Fruit fly (Drosophila melanogaster) whole organism, adult: Measurements from ENCODE around the gene CG31897.

ENCODE experiments used
- CG11617 ChIP-seq: fragments of 200-800 bp; sonication (Bioruptor generic); optimal IDR thresholded peaks from 2 replicates; lab custom pipeline; 2017; ENCODE audit warnings: mild to moderate bottlenecking, missing biosample characterization, missing genetic modification reagents, missing genetic modification characterization
- CG12768 ChIP-seq: fragments of 200-800 bp; sonication (Bioruptor generic); optimal IDR thresholded peaks from 2 replicates; lab custom pipeline; 2017; ENCODE audit warnings: missing biosample characterization, missing genetic modification characterization, mild to moderate bottlenecking, moderate library complexity, missing genetic modification reagents
- CG14711 ChIP-seq: fragments of 200-800 bp; sonication (Bioruptor generic); optimal IDR thresholded peaks from 2 replicates; lab custom pipeline; 2018; ENCODE audit warnings: missing biosample characterization, mild to moderate bottlenecking, missing genetic modification characterization, moderate library complexity
- CG1620 ChIP-seq: fragments of 200-800 bp; sonication (Bioruptor generic); optimal IDR thresholded peaks from 2 replicates; lab custom pipeline; 2016; ENCODE audit warnings: missing biosample characterization, missing genetic modification characterization
- CG33017 ChIP-seq: fragments of 200-800 bp; sonication (Bioruptor generic); optimal IDR thresholded peaks from 2 replicates; lab custom pipeline; 2018; ENCODE audit warnings: missing biosample characterization, mild to moderate bottlenecking, missing genetic modification characterization, moderate library complexity
- CG5204 ChIP-seq: fragments of 200-800 bp; sonication (Bioruptor generic); optimal IDR thresholded peaks from 2 replicates; lab custom pipeline; 2016; ENCODE audit warnings: missing biosample characterization, missing genetic modification characterization
- CG7045 ChIP-seq: fragments of 200-800 bp; sonication (Bioruptor generic); optimal IDR thresholded peaks from 2 replicates; lab custom pipeline; 2017; ENCODE audit warnings: missing biosample characterization, mild to moderate bottlenecking, missing genetic modification characterization
- CG7101 ChIP-seq: fragments of 200-800 bp; sonication (Bioruptor generic); optimal IDR thresholded peaks from 2 replicates; lab custom pipeline; 2018; ENCODE audit warnings: missing biosample characterization, mild to moderate bottlenecking, missing genetic modification characterization, moderate library complexity
- Clk ChIP-seq: fragments of 200-800 bp; sonication (Bioruptor generic); optimal IDR thresholded peaks from 2 replicates; lab custom pipeline; 2017; ENCODE audit warnings: missing biosample characterization, missing genetic modification characterization
- Crg-1 ChIP-seq: fragments of 200-800 bp; sonication (Bioruptor generic); optimal IDR thresholded peaks from 2 replicates; lab custom pipeline; 2016; ENCODE audit warnings: missing biosample characterization, missing genetic modification characterization
- Hr96 ChIP-seq: fragments of 200-800 bp; sonication (Bioruptor generic); optimal IDR thresholded peaks from 2 replicates; lab custom pipeline; 2016; ENCODE audit warnings: missing biosample characterization, missing genetic modification characterization
- Mnt ChIP-seq: fragments of 200-800 bp; sonication (Bioruptor generic); optimal IDR thresholded peaks from 2 replicates; lab custom pipeline; 2016; ENCODE audit warnings: missing biosample characterization, mild to moderate bottlenecking, missing genetic modification characterization
- bab1 ChIP-seq: fragments of 200-800 bp; sonication (Bioruptor generic); optimal IDR thresholded peaks from 3 replicates; lab custom pipeline; 2019; ENCODE audit warnings: missing biosample characterization, mild to moderate bottlenecking, missing genetic modification characterization, moderate library complexity
- cic ChIP-seq: fragments of 200-800 bp; sonication (Bioruptor generic); optimal IDR thresholded peaks from 2 replicates; lab custom pipeline; 2017; ENCODE audit warnings: missing biosample characterization, mild to moderate bottlenecking, missing genetic modification characterization, moderate library complexity
- cnc ChIP-seq, 2 experiments: fragments of >200 bp; optimal IDR thresholded peaks; 2 replicates each; lab custom pipeline; 2017
- kay ChIP-seq: fragments of 200-800 bp; sonication (Bioruptor generic); peaks from one replicate; lab custom pipeline; 2016; ENCODE audit warnings: missing biosample characterization, missing genetic modification characterization, borderline replicate concordance
- ovo ChIP-seq: fragments of 200-800 bp; sonication (Bioruptor generic); optimal IDR thresholded peaks from 2 replicates; lab custom pipeline; 2016; ENCODE audit warnings: missing biosample characterization, missing genetic modification characterization
- pad ChIP-seq: fragments of 200-800 bp; sonication (Bioruptor generic); optimal IDR thresholded peaks from 3 replicates; lab custom pipeline; 2017; ENCODE audit warnings: missing biosample characterization, missing genetic modification characterization, mild to moderate bottlenecking, moderate library complexity, missing genetic modification reagents
- tj ChIP-seq: fragments of 200-800 bp; sonication (Bioruptor generic); optimal IDR thresholded peaks from 3 replicates; lab custom pipeline; 2017; ENCODE audit warnings: missing biosample characterization, mild to moderate bottlenecking, missing genetic modification characterization, moderate library complexity
- toe ChIP-seq: fragments of 200-800 bp; sonication (Bioruptor generic); optimal IDR thresholded peaks from 2 replicates; lab custom pipeline; 2016; ENCODE audit warnings: missing biosample characterization, missing genetic modification characterization

CG31897 gene

DNA sequence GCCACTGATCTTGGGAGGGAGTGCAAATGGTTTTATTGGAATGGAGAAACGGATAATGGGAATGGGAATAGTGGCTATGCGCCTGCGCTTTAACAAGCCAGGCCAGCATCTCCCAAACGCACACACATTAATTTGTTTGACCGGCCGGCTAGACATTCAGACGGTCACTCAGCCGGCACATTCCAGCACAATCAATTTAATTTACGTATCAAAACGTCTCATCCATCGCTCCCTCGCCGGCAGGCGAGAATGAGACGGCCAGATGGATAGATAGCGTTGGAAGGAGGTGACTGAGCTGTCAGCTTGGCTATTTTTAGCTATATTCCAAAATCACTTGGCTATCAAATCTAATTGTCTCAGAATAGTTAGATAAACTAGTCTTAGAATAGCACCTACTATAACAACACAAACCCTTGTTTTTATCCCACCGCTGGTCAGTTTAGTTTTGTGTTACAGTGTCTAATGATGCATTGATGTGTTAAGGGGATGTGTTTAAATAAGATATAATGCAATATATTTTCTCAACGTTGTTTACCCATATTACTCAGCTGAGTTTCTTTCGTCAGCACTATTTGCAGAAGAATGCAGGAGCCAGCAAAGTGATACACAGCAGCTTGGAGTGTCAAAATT lies 18.7 kb upstream of the CG31897 start:
- TF ChIP-seq tj, result peak; percentile 90
- TF ChIP-seq ovo (GFP tag; lab: Kevin White, UChicago), result no peak

DNA sequence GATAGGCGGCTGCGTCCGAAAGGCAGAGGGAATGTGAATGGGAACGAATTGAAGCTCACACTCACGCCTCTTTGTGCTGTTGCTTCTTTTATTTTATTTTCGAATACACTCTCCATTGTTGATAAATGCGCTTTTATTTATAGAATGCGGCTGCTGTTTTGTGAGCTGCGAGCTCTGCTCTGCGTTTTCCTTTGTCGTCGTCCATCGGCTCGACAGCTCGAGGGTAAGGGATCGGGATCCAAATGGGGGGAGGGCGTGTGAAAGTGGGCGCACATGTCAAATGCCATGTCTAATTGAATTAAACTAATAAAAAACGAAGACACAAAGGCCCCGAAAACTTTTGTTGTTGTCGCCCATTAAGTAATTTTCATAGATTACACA lies 18.2 kb upstream of the CG31897 start:
- TF ChIP-seq CG5204 (no peak), CG1620 (no peak), Clk (GFP tag; lab: Kevin White, UChicago) (no peak)

DNA sequence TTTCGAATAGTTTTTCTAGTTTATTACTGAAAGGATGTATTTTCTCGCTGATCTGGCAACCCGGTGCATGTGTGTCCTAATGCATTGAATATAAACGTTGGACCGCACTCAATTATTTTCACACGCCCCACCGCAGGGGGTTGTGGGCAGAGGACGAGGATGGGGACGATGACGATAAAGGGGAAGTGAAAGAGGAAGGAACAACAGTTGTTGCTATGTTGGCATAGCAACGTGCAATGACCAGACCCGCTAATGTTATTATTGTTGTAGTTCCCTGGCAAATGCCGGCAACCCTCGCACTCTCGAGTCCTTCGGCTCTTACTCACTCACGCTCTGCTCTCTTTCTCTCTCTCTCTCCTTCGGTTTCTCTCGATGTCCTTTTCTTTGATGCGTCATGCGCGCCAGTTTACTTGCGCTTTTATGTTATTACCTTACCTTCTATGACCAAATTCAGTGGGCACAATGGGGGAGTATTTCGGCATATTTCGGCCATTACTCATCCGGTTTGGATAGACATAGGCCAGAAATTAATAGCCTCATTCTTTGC lies 17.5 kb upstream of the CG31897 start:
- TF ChIP-seq kay (GFP tag; lab: Kevin White, UChicago) (no peak), CG14711 (no peak), Mnt (GFP tag; lab: Kevin White, UChicago) (no peak), cnc (optimal IDR thresholded peaks at IDR 0.05; lab: Kevin White, UChicago) (no peak), ovo (GFP tag; lab: Kevin White, UChicago) (no peak), CG5204 (no peak), tj (no peak), toe (GFP tag; lab: Kevin White, UChicago) (no peak), CG12768 (GFP tag; lab: Kevin White, UChicago) (no peak), cic (GFP tag; lab: Kevin White, UChicago) (no peak), CG7045 (no peak), CG1620 (no peak), Hr96 (GFP tag; lab: Kevin White, UChicago) (no peak), Crg-1 (GFP tag; lab: Kevin White, UChicago) (no peak)

DNA sequence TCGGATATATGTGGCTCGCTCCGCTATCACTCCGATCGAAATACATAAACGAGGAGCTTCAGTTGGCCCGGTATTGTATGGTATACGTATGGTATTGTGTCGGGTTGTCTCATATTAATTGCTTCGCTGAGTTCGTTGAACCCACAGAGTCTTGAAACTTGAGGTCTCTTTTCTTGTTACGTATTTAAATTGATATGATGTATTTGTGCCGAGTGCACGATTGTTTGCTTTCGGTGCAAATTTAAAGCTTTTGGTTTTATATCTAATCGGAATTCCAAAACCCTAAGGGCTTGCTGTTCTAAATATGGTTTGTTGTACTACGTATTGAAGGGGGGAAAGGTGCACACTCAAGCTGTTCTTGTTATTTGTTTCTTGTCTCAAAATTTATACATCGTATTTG lies 17.0 kb upstream of the CG31897 start:
- TF ChIP-seq tj, result peak; percentile 77
- TF ChIP-seq CG7101 (tag; lab: Kevin White, UChicago), result no peak
- no peak for TF ChIP-seq toe (GFP tag; lab: Kevin White, UChicago)
- TF ChIP-seq kay (GFP tag; lab: Kevin White, UChicago), result peak; percentile 36
- TF ChIP-seq cic (GFP tag; lab: Kevin White, UChicago), result no peak
- TF ChIP-seq bab1 (GFP tag; lab: Kevin White, UChicago), result no peak
- no peak for TF ChIP-seq CG11617 (GFP tag; lab: Kevin White, UChicago)
- TF ChIP-seq pad (GFP tag; lab: Kevin White, UChicago), result no peak

DNA sequence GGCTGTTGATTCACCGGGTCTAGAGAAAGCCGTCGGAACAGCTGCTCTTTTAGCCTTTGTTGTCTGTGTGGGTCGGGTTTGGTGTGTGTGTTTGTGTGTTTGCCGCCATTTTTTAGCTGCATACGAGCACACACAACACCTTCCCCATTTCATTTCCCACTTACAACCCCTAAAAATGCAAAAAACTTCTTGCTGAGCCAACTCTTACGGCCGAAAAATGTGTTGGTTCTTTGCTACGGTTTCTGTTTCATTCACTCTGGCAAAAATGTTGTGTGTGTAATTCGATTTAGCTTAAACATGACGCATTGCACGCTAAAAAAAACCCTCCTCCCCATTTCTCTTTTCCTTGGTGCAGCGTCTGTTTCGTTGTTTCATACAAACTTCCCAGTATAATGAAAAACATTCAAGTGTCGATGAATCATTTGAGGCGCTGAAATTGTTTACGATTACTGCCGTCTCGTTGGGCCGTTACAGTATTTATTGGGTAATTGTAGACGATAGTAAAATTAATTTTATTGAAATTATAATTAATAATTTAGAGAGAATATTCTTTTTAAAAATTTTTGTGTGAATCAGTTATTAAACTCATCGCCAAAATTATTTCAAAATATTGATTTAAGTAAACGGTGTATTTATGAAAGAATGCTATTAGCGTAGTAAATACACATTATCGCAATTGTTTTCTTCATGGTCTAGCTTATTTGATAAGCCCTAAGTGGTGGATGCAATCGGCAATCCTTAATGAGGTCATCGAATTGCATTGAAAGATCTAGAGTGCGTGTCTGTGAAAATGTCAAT lies 16.1 kb upstream of the CG31897 start:
- TF ChIP-seq tj (peak; percentile 67), CG5204 (no peak), cic (GFP tag; lab: Kevin White, UChicago) (no peak), CG33017 (peak; percentile 42), CG14711 (peak; percentile 5), cnc (optimal IDR thresholded peaks at IDR 0.05; lab: Kevin White, UChicago) (no peak), pad (GFP tag; lab: Kevin White, UChicago) (no peak), bab1 (GFP tag; lab: Kevin White, UChicago) (peak; percentile 30), kay (GFP tag; lab: Kevin White, UChicago) (peak; percentile 92)

DNA sequence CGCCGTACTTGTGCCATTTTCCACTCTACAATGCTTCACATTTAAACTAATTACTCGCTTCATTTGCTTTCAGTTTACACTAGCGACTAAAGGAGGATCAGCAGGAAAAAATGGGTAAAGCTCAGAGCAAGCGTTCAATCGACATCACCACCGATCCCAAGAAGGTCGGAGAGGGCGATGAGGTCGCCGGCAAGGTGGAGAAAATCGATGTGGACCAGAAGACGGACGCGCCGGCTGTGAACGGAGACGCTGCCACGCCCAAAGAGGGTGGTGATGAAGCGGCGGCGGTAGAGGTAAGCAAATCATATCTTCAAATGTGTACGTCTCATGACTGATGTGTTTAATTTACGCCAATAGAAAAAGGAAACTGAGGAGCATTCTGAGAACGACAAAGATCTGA lies 15.4 kb upstream of the CG31897 start:
- TF ChIP-seq kay (GFP tag; lab: Kevin White, UChicago), result no peak

DNA sequence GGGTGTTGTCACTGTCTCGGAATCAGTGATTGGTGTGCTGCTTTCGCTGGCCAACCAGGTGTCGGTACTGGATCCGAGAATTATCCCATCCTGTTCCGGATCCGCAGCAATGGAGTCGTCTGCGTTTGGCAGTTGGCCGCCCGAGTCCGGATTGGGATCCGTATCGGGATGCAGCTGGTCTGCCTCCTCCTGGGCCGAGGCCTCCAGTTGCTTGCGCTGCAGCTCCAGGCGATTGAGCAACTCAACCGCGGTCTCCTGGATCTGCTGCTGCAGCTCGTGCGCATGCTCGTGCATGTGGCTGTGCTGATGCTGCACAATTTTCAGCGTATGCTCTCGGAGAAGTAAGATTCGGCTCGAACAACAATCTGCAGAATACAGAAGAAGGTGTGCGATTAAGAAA lies 10.1 kb upstream of the CG31897 start:
- TF ChIP-seq CG14711, result no peak
- no peak for TF ChIP-seq Clk (GFP tag; lab: Kevin White, UChicago)
- no peak for TF ChIP-seq CG33017
- no peak for TF ChIP-seq kay (GFP tag; lab: Kevin White, UChicago)
- TF ChIP-seq CG7101 (tag; lab: Kevin White, UChicago), result no peak
- no peak for TF ChIP-seq CG12768 (GFP tag; lab: Kevin White, UChicago)
- no peak for TF ChIP-seq tj

DNA sequence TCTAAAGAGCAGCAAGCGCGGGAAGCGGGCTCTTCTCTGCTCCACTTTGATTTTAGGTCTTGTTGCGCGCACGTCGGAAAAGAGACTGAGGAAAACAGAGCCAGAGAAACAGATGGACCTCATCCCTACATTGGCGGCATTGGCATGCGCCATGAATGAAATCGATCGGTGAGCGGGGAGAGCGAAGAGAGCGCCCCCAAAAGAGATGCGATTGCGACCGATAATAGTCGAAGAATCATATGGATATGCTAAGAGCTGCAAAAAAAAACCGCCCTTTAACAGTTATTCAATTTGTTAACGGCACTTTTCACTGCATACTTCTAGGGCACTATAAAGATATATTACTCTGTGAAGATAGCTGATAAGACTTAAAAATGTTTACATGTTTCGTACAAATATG lies 8.7 kb upstream of the CG31897 start, which contains the start of gene grk:
TSS of gene grk (minus strand) at position 87 of the 400 bp plus-strand sequence.
- TF ChIP-seq CG1620 (no peak), pad (GFP tag; lab: Kevin White, UChicago) (peak; percentile 47), kay (GFP tag; lab: Kevin White, UChicago) (no peak), ovo (GFP tag; lab: Kevin White, UChicago) (peak; percentile 52)
